Fruit fly (Drosophila melanogaster) whole organism: ENCODE measurements around the gene CG43362.

Experiments
- CG8478 ChIP-seq: fragments of >200 bp; optimal IDR thresholded peaks from 2 replicates; lab custom pipeline; 2018; ENCODE audit warnings: inconsistent platforms
- Dll ChIP-seq: fragments of >200 bp; optimal IDR thresholded peaks from 2 replicates; lab custom pipeline; 2017
- EcR ChIP-seq, 2 experiments: fragments of >200 bp; optimal IDR thresholded peaks; 2 replicates each; lab custom pipeline; 2017; ENCODE audit warnings: missing biosample characterization in 2 of 2, missing genetic modification characterization in 2 of 2, missing genetic modification reagents in 2 of 2
- psq ChIP-seq: fragments of >200 bp; optimal IDR thresholded peaks from 2 replicates; lab custom pipeline; 2017
- usp ChIP-seq: fragments of >200 bp; optimal IDR thresholded peaks from 2 replicates; lab custom pipeline; 2017; ENCODE audit warnings: missing biosample characterization, missing genetic modification characterization, mixed read lengths

DNA sequence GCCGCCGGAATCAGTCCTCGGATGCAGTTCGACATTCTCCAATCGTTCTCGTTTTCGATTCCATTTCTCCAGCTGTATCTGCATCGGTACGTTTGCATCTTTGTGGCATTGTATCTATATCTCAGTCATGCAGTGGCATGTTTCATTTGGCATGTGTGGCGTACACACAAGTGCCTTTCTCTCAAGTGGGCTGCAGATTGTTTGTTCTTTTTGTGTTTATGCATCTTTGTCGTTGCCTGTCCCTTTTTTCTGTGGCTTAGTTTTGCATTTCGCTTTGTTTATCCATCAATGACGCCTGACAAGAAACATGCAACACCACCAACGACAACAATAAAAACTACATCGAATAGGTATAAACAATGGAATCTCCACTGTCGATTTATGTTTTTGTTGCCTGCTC, 45.3 kb upstream of the CG43362 start:
- TF ChIP-seq Dll (lab: Kevin White, UChicago) (no peak), EcR (GFP tag; optimal IDR thresholded peaks at IDR 0.05; lab: Kevin White, UChicago) (no peak), CG8478 (lab: Kevin White, UChicago) (no peak), usp (GFP tag; lab: Kevin White, UChicago) (no peak), psq (lab: Kevin White, UChicago) (no peak)
